Fruit fly (Drosophila melanogaster): ENCODE measurements around the gene dyw.
A peak's percentile ranks its signal among the peaks of the same experiment; 100 is the strongest.

dyw gene

dm6 chrX:2647472-2647883 is 46.2 kb downstream of the dyw start:
- no peak for TF ChIP-seq Clk (GFP tag; optimal IDR thresholded peaks at IDR 0.05)
- TF ChIP-seq tj (GFP tag; optimal IDR thresholded peaks at IDR 0.05): no peak
- TF ChIP-seq kay (GFP tag; ENCODE audit: borderline replicate concordance): peak; percentile 34

DNA sequence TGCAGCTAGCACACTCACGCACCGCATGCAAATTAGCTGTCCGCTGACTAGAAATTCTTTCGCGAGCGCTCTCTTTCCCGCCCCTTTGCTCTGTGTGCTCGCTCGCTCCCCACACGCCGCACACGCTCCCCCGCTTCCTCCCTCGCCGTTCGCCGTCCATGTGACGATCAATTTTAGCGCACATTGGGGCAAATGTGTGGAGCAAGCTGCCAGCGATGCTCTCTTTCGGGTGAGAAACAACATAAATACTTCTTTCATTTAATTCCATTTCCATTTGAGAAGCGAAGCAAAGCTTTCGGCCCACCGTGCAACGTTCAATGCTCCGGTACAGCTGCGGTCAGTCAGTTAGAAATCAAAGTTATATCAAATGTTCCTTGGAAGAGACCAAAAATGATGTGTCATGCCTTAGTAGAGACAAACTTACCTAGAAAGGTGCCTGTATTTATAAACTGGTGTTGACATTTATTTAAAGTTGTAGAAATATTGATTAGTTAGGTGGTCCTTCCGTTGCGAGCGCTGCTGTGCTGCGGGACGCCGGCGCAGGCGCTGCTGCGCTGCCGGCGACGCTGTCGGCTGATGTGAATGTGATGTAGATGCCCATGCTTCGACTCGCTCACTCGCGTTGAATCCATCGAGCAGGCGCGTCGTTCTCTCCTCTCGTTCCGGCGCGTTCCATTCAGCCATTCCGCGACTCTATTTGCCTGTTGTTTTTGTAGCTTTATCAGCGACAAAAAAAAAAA is 47.5 kb downstream of the dyw start:
- peak; percentile 88 for TF ChIP-seq CG14711 (tag; optimal IDR thresholded peaks at IDR 0.05)
- TF ChIP-seq Hr96 (GFP tag; optimal IDR thresholded peaks at IDR 0.05): peak; percentile 93
- peak; percentile 83 for TF ChIP-seq tj (GFP tag; optimal IDR thresholded peaks at IDR 0.05)
- TF ChIP-seq CG7101 (tag; optimal IDR thresholded peaks at IDR 0.05): peak; percentile 94
- peak; percentile 84 for TF ChIP-seq Mnt (GFP tag; optimal IDR thresholded peaks at IDR 0.05)
- peak; percentile 77 for TF ChIP-seq Clk (GFP tag; optimal IDR thresholded peaks at IDR 0.05)
- TF ChIP-seq Crg-1 (GFP tag; optimal IDR thresholded peaks at IDR 0.05): peak; percentile 66
- TF ChIP-seq CG11617 (GFP tag; optimal IDR thresholded peaks at IDR 0.05): peak; percentile 95
- peak; percentile 88 for TF ChIP-seq CG33017 (tag; optimal IDR thresholded peaks at IDR 0.05)
- peak; percentile 69 for TF ChIP-seq cic (GFP tag; optimal IDR thresholded peaks at IDR 0.05)
- peak; percentile 49 for TF ChIP-seq toe (GFP tag; optimal IDR thresholded peaks at IDR 0.05)
- peak; percentile 93 for TF ChIP-seq CG7045 (GFP tag; optimal IDR thresholded peaks at IDR 0.05)
- peak; percentile 84 for TF ChIP-seq CG1620 (GFP tag; optimal IDR thresholded peaks at IDR 0.05)
- peak; percentile 85 for TF ChIP-seq CG12768 (GFP tag; optimal IDR thresholded peaks at IDR 0.05)
- peak; percentile 89 for TF ChIP-seq CG5204 (GFP tag; optimal IDR thresholded peaks at IDR 0.05)
- peak; percentile 83 for TF ChIP-seq pad (GFP tag; optimal IDR thresholded peaks at IDR 0.05)
- peak; percentile 46 for TF ChIP-seq ovo (GFP tag; optimal IDR thresholded peaks at IDR 0.05)
- TF ChIP-seq cnc (optimal IDR thresholded peaks at IDR 0.05): no peak
- TF ChIP-seq kay (GFP tag; ENCODE audit: borderline replicate concordance): peak; percentile 56
- peak; percentile 95 for TF ChIP-seq bab1 (GFP tag; optimal IDR thresholded peaks at IDR 0.05)

DNA sequence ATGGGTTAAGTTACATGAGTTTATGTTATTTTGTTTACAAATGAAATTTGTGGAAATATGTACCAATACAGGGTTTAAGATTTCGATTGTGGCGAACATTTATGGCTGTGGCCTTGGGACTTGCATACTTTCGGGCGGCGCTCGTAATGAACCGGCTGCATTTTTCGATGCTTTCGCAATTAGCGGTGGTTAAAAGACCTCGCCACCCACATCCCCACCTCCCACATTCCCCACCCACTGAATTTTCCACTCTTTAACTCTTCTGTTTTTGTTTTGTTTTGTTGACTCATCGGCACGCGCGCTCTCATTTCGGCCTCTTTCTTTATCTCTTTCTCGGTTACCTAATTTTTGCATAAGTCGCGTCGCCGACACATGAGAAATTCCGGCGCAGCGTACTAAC is 48.1 kb downstream of the dyw start:
- TF ChIP-seq CG12768 (GFP tag; optimal IDR thresholded peaks at IDR 0.05): no peak
- TF ChIP-seq Clk (GFP tag; optimal IDR thresholded peaks at IDR 0.05): no peak
- no peak for TF ChIP-seq bab1 (GFP tag; optimal IDR thresholded peaks at IDR 0.05)
- no peak for TF ChIP-seq CG14711 (tag; optimal IDR thresholded peaks at IDR 0.05)
- TF ChIP-seq CG11617 (GFP tag; optimal IDR thresholded peaks at IDR 0.05): no peak
- TF ChIP-seq cic (GFP tag; optimal IDR thresholded peaks at IDR 0.05): no peak
- TF ChIP-seq pad (GFP tag; optimal IDR thresholded peaks at IDR 0.05): no peak
- TF ChIP-seq ovo (GFP tag; optimal IDR thresholded peaks at IDR 0.05): no peak
- no peak for TF ChIP-seq Hr96 (GFP tag; optimal IDR thresholded peaks at IDR 0.05)
- TF ChIP-seq Crg-1 (GFP tag; optimal IDR thresholded peaks at IDR 0.05): no peak
- TF ChIP-seq CG7101 (tag; optimal IDR thresholded peaks at IDR 0.05): no peak
- no peak for TF ChIP-seq cnc (optimal IDR thresholded peaks at IDR 0.05)
- no peak for TF ChIP-seq CG5204 (GFP tag; optimal IDR thresholded peaks at IDR 0.05)

Data from whole organism, adult.